Worm (Caenorhabditis elegans) whole organism, L4/young adult: ENCODE data around the gene spe-10.

ENCODE experiments used
- W03F9.2 ChIP-seq: fragments of 150-350 bp; optimal IDR thresholded peaks from 2 replicates; lab custom pipeline; 2014; ENCODE audit warnings: missing biosample characterization, missing genetic modification characterization
- dao-5 ChIP-seq: sonication (generic microtip); optimal IDR thresholded peaks from 2 replicates; lab custom pipeline; 2016; ENCODE audit warnings: missing genotype, missing genetic modification characterization, moderate library complexity, missing compliant biosample characterization
- him-1 ChIP-seq: sonication (generic microtip); optimal IDR thresholded peaks from 2 replicates; lab custom pipeline; 2016; ENCODE audit warnings: missing genotype, missing genetic modification reagents, missing genetic modification characterization, missing compliant biosample characterization

Gene spe-10

DNA sequence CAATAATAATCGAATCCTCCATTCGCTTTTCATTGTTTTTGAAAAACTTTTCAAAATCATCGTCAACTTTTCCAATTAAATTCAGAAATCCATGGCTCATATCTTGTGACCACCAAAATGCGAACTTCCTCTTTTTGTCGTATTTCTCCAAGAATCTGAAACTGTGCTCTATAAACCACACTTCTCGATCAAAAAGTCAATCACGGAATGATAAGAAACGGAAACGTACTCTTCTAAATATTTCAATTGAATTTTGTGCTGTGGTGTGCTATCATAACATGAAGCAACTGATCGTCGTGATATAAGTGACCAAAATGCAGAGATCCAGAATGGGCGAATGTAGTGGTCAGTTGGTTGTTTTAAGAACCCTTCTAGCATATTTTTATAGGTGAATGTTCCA is 20.7 kb downstream of the spe-10 start:
- TF ChIP-seq him-1 (tag; lab: Kevin White, UChicago): no peak
- no peak for TF ChIP-seq W03F9.2 (tag; lab: Kevin White, UChicago)
- TF ChIP-seq dao-5 (tag; lab: Kevin White, UChicago): no peak

DNA sequence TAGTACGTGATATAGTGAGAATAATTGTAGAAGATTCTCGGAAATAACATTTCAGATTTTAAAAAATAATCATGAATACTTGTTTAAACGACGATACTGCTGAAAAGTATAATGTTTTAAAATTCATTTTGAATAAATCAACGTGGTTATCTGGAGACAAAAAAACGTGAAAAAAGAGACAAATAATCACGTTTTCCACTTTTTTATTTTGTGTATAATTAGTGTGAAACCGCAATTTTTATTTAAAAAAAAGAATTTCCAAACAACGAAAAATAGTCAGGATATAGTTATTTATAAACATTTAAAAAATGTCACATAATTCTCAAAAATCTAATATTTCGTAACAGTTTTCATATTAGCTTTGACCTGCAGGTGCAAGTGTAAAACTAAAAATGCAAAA is 22.3 kb downstream of the spe-10 start, which contains the start of gene F15H10.7:
TSS of gene F15H10.7 (minus strand) at position 101 of the 400 bp plus-strand sequence.
- TF ChIP-seq dao-5 (tag; lab: Kevin White, UChicago) (no peak), him-1 (tag; lab: Kevin White, UChicago) (no peak), W03F9.2 (tag; lab: Kevin White, UChicago) (no peak)

DNA sequence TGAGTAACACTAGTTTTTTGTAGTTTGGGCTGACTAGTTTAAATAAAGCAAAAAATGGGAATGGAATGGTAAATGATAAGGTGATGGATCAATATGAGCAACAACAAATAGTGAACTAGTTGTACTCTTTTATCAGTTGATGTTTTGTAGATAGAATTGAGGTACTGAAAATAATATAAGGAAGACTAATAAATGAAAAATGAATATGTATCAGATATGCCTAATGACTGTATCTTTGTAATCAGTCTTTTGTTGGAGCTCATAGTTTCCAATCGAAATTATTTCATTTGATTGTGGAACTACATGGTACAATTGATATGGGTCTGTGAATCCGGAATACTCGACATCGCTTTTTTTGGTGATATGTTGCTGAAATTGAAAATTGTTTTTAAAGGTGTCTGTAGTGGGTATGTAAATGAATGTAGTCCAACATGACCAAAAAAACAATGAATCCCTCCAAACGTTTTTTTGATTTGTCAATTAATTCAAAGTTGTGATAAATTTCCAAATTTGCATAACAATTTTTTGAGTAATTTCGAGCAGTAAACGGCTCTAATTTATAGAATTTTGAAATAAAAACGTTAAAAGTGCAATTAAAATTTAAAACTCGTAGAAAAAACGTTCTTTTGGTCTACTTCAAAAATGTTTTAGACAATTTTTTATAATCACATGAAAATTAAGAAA is 26.1 kb downstream of the spe-10 start, which contains the start of gene F15H10.12:
TSS of gene F15H10.12 (minus strand) at position 51 of the 684 bp plus-strand sequence.
- no peak for TF ChIP-seq W03F9.2 (tag; lab: Kevin White, UChicago)
- no peak for TF ChIP-seq him-1 (tag; lab: Kevin White, UChicago)
- TF ChIP-seq dao-5 (tag; lab: Kevin White, UChicago): no peak

DNA sequence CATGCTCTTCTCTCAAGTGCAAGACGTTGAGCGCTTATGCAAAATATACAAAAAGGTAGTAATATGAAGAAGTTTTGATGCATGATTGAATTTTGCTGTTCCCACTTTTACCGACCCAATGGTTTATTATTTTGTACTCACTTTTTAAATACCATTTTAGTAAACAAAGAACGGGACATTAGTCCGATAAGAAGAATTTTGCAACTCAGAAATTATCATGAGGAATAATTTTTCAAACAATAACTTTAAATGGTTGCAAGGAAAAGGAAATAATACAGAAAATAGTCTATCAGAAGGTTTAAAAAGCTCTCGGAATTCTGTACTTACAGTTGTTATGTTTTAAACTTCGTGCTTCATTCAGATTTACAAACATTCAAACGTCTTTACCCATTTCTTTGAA is 30.6 kb downstream of the spe-10 start, which contains the start of gene F15H10.9:
TSS of gene F15H10.9 (minus strand) at position 101 of the 400 bp plus-strand sequence.
- TF ChIP-seq him-1 (tag; lab: Kevin White, UChicago) (no peak), dao-5 (tag; lab: Kevin White, UChicago) (no peak), W03F9.2 (tag; lab: Kevin White, UChicago) (no peak)

DNA sequence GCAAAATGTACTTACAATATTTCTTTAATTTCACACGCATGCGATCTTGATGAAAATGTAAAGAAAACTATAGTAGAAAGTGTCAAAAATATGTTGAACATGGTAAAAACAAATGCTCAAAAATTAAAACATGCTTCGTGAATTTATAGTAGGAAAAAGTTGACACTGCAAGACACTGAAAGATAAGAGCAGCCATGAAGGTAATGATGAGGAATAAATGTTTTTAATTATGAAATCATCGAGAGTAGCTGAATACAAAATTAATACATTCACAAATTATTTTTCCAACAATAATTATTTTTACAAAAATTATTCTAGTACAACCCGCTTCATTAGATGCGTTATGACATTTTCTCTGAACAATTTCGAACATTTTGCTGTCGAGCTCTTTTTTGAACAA is 32.9 kb downstream of the spe-10 start, which contains the start of gene F15H10.10:
TSS of gene F15H10.10 (minus strand) at position 101 of the 400 bp plus-strand sequence.
- TF ChIP-seq him-1 (tag; lab: Kevin White, UChicago): no peak
- TF ChIP-seq dao-5 (tag; lab: Kevin White, UChicago): no peak
- TF ChIP-seq W03F9.2 (tag; lab: Kevin White, UChicago): no peak

DNA sequence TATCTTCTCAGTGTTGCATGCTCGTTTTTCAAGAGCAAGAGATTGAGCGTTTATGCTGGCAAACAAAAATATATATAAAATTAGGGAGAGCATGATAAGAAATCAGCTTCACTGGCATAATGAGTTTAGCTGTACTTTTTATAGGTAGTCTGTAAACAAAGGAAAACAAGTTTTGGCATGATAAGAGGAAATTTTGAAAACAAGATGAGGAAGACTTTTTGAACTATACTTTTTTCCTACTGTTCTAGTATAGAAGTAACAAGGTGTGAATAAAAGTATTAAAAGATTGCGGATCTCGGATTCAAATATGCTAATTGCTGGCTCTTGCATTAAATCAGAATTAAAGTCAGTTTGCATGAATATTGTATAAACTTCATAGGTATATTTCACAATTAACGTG is 34.9 kb downstream of the spe-10 start, which contains the start of gene F15H10.5:
TSS of gene F15H10.5 (minus strand) at position 101 of the 400 bp plus-strand sequence.
- TF ChIP-seq him-1 (tag; lab: Kevin White, UChicago) (no peak), dao-5 (tag; lab: Kevin White, UChicago) (no peak), W03F9.2 (tag; lab: Kevin White, UChicago) (no peak)

DNA sequence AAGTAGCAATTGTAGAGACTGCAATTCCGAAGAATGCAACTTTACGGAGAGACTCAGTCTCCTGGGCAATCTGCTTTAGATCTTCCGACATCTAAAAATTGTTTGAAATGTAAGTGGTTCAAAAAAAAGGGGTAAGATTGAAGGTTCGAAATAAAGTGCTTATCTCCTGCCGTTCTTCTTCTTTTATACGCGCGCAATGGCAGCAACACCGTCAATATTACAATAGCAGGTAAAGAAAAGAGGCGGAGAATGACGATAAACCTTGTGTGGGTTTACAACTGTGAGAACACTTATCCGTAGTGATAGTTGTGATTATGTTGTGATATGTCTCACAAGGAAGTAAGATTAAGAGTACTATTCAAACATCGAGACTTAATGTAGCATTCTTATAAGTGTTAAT is 37.8 kb downstream of the spe-10 start, which contains the start of gene col-13:
TSS of gene col-13 (minus strand) at position 101 of the 400 bp plus-strand sequence.
- no peak for TF ChIP-seq him-1 (tag; lab: Kevin White, UChicago)
- TF ChIP-seq W03F9.2 (tag; lab: Kevin White, UChicago): no peak
- TF ChIP-seq dao-5 (tag; lab: Kevin White, UChicago): no peak

DNA sequence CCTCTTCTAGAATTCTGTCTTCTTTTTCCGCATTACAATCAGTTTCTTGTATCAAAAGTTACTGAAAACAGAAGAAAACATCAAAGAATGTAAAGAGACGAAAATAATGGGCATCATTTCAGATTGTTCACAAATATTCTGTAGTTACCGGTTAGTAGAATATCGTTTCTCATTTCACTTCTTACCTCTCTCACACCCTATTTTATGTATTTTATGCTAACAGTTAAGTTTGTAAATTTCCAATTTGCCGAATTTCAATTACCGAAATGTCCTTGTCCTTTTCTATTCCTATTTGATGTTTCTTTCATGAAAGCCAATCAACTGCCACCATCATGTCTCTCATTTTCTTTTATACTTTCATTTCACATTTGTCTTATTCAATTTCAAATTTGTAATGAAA is 39.5 kb downstream of the spe-10 start:
- TF ChIP-seq him-1 (tag; lab: Kevin White, UChicago): no peak
- no peak for TF ChIP-seq dao-5 (tag; lab: Kevin White, UChicago)
- no peak for TF ChIP-seq W03F9.2 (tag; lab: Kevin White, UChicago)

DNA sequence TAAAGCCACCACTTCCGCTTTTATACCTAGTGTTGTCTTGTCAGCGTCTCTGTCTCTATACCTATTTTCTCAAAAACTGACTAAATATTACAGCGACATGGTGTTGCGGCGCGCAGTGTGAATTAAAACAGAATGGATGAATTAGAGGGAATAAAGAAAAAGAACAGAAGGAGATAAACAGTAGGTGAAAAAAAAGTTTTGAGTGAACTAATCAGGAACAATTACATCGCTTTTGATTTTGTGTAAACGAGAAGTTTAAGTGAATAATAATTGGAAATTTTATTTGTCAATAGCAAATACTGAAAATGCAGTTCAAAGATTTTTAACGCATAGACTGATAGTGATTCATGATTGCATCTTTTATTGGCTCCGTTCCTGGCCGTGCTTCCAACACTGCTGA is 41.0 kb downstream of the spe-10 start, which contains the start of gene col-12:
TSS of gene col-12 (minus strand) at position 101 of the 400 bp plus-strand sequence.
- no peak for TF ChIP-seq dao-5 (tag; lab: Kevin White, UChicago)
- no peak for TF ChIP-seq him-1 (tag; lab: Kevin White, UChicago)
- TF ChIP-seq W03F9.2 (tag; lab: Kevin White, UChicago): no peak

DNA sequence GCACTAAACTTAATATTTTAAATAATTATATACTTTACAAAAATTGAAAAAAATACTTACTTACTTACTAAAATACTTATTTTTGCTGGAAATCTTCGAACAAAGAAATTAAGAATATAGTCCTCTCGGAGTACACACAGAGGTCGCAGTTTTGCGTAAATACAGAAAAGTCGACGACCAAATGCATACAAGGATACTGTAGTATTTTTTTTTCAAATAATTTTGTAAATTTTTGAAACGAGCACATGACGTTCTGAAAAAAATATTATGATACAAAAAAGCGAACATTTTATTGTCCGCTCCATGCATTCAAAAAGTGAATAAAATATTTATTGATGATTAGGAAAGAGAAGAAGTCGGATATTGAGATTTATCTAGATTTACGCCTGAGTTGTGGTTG is 42.2 kb downstream of the spe-10 start, which contains the start of gene apc-10:
TSS of gene apc-10 (minus strand) at position 101 of the 400 bp plus-strand sequence.
- TF ChIP-seq dao-5 (tag; lab: Kevin White, UChicago): no peak
- peak; percentile 23 for TF ChIP-seq W03F9.2 (tag; lab: Kevin White, UChicago)

DNA sequence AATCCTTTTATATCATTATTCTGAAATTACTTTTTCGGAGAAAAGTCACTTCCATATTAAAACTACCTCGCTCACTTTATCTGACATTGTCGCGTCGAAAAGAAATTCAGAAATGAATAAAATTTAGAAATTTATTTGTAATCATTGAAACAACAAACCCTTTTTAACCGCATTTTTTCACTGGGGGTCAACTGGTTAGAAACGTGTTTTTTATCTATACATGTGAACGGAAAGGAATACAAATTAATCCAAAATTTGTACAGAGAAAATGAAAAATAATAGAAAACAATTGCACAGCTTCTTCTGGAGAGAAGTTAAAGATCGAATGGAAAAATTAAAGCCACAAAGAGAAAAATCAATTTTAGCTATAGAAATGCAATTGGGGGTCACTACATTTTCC is 44.6 kb downstream of the spe-10 start, which contains the start of gene tag-314:
TSS of gene tag-314 (minus strand) at position 101 of the 400 bp plus-strand sequence.
- TF ChIP-seq W03F9.2 (tag; lab: Kevin White, UChicago): no peak
- TF ChIP-seq dao-5 (tag; lab: Kevin White, UChicago): no peak
- no peak for TF ChIP-seq him-1 (tag; lab: Kevin White, UChicago)

DNA sequence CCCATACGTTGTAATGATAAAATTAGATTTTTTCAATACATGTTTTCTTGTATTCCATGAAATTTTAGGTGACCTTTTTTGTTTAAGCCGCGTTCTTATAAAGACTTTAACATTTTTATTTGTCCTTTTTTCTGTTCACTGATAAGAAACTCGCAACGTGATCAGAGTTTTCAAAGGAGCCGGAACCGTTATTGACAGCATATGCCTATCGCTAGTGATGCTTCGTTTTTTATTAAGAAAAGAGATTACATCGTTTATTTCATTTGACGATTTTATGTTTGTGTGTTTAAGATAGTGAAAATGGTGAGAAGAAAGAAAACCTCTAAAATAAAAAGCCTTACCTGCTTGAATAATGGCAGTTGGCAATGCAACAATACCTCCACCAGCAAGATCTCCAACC is 48.6 kb downstream of the spe-10 start:
- no peak for TF ChIP-seq dao-5 (tag; lab: Kevin White, UChicago)
- no peak for TF ChIP-seq him-1 (tag; lab: Kevin White, UChicago)
- TF ChIP-seq W03F9.2 (tag; lab: Kevin White, UChicago): no peak

DNA sequence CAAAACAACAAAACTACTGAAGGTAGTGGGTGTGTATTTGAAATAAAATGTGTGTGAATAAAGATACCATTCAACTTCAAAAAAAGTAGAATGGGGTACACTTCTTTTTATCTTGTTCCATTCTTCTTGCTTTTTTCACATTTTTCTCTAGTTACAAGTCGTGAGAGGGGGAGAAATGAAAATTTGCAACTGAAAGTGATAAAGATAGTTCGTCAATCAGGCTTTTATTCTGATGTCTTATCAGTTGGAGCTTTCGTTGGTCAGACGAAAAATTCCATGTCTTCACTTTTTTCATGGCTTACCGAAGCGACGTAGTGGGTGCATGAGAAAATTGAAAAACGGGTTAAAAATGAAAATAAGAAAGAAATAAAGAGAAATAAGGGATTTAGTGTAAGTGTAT is 49.7 kb downstream of the spe-10 start, which contains the start of gene Y32F6A.4:
TSS of gene Y32F6A.4 (minus strand) at position 347 of the 400 bp plus-strand sequence.
- TF ChIP-seq W03F9.2 (tag; lab: Kevin White, UChicago) (no peak), dao-5 (tag; lab: Kevin White, UChicago) (no peak), him-1 (tag; lab: Kevin White, UChicago) (no peak)
